Worm (Caenorhabditis elegans) whole organism, late embryonic: ENCODE data around the gene madf-9.

ENCODE experiments used
- F13H6.1 ChIP-seq: sonication (generic microtip); optimal IDR thresholded peaks from 2 replicates; lab custom pipeline; 2016; ENCODE audit warnings: missing genetic modification characterization, missing compliant biosample characterization
- ama-1 ChIP-seq: fragments of 150-350 bp; optimal IDR thresholded peaks from 2 replicates; lab custom pipeline; 2014
- ceh-22 ChIP-seq: sonication (generic microtip); optimal IDR thresholded peaks from 2 replicates; lab custom pipeline; 2017; ENCODE audit warnings: missing biosample characterization, missing genetic modification characterization
- dmd-4 ChIP-seq: sonication (generic microtip); optimal IDR thresholded peaks from 2 replicates; lab custom pipeline; 2016; ENCODE audit warnings: borderline replicate concordance, missing genetic modification characterization, missing compliant biosample characterization
- fkh-6 ChIP-seq: sonication (generic microtip); optimal IDR thresholded peaks from 2 replicates; lab custom pipeline; 2016; ENCODE audit warnings: missing genetic modification characterization, missing compliant biosample characterization
- madf-2 ChIP-seq: sonication (generic microtip); optimal IDR thresholded peaks from 2 replicates; lab custom pipeline; 2017; ENCODE audit warnings: missing genetic modification characterization, missing compliant biosample characterization
- mec-3 ChIP-seq: sonication (generic microtip); optimal IDR thresholded peaks from 2 replicates; lab custom pipeline; 2016; ENCODE audit warnings: borderline replicate concordance, missing genetic modification characterization, missing compliant biosample characterization
- nhr-11 ChIP-seq: fragments of 150-350 bp; optimal IDR thresholded peaks from 2 replicates; lab custom pipeline; 2014; ENCODE audit warnings: missing biosample characterization, missing genetic modification characterization
- pqm-1 ChIP-seq: sonication (generic microtip); optimal IDR thresholded peaks from 2 replicates; lab custom pipeline; 2016; ENCODE audit warnings: missing genetic modification characterization, missing compliant biosample characterization
- sox-4 ChIP-seq: sonication (generic microtip); optimal IDR thresholded peaks from 2 replicates; lab custom pipeline; 2017; ENCODE audit warnings: mild to moderate bottlenecking, missing genetic modification characterization, inconsistent platforms, missing compliant biosample characterization

- TF ChIP-seq fkh-6 (tag; lab: Kevin White, UChicago) (no peak), sox-4 (no peak), madf-2 (tag; lab: Kevin White, UChicago) (no peak), ama-1 (lab: Kevin White, UChicago) (no peak), F13H6.1 (no peak), mec-3 (tag; lab: Kevin White, UChicago) (no peak), nhr-11 (tag; lab: Kevin White, UChicago) (no peak), pqm-1 (tag; lab: Kevin White, UChicago) (no peak), ceh-22 (no peak), dmd-4 (tag; lab: Kevin White, UChicago) (no peak)
Observed at ce11 chrIV:3633254-3633653, 3.6 kb upstream of the madf-9 start, which contains the start of gene ZC416.2.
